Worm (Caenorhabditis elegans): ENCODE measurements around the gene parp-2.
A peak's percentile ranks its signal among the peaks of the same experiment; 100 is the strongest.

parp-2 gene

DNA sequence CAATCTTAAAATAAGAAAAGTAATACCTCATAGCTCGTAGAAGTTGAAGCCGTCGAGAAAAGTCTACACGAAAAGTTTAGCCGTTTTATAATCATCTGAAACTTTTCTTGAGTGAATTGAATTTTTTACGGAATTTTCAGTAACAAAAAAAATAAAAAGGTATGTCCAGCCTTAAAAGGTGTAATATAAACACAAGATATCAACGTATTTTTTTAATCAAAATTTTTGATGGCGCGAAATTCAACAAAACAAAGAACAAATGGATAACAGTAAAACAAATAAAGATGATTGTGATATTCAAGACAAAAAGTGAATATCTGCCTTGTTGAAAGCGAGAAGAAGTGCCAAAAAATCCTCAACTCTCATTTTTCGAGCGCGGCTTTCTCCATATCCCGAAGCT lies 3.2 kb upstream of the parp-2 start, which contains the start of gene eral-1:
eral-1 (minus strand) TSS at position 101 of the 400 bp plus-strand sequence.
- TF ChIP-seq pha-4 (tag; optimal IDR thresholded peaks at IDR 0.05) (no peak), nfya-1 (tag; optimal IDR thresholded peaks at IDR 0.05) (no peak), unc-86 (tag; optimal IDR thresholded peaks at IDR 0.05) (no peak), tbx-7 (tag; optimal IDR thresholded peaks at IDR 0.05) (no peak), C38D4.7 (GFP tag; optimal IDR thresholded peaks at IDR 0.05) (no peak), pat-9 (tag; optimal IDR thresholded peaks at IDR 0.05) (no peak), ref-2 (tag; optimal IDR thresholded peaks at IDR 0.05) (no peak), sox-4 (tag; optimal IDR thresholded peaks at IDR 0.05) (no peak), ceh-2 (tag; optimal IDR thresholded peaks at IDR 0.05) (no peak), pag-3 (tag; optimal IDR thresholded peaks at IDR 0.05; ENCODE audit: borderline replicate concordance) (no peak), T23F11.4 (GFP tag; optimal IDR thresholded peaks at IDR 0.05) (no peak), ceh-30 (tag; optimal IDR thresholded peaks at IDR 0.05) (no peak), lim-6 (tag; optimal IDR thresholded peaks at IDR 0.05) (no peak)

DNA sequence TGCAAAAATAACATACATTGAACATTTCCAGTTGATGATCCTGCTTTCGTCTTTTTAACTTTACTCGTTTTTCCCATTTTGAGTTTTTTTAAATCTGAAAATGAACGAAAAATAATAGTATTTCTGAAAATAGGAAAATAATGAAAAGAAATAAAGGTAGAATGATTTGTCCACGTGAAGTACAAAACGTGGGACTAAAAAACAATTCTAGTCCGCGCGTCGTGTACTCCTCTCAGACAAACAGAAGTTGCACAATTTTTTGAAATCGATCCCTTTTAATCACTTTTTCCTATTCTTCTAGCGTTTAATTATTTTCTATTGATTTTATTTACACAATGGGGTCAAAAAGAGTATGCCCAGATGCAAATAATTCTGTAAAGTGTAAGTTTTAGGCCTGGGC lies 1.8 kb upstream of the parp-2 start, which contains the start of the genes E02H1.1 and tag-124:
E02H1.1 (minus strand) TSS at position 94 of the 400 bp plus-strand sequence.
tag-124 (plus strand) TSS at position 222 of the 400 bp plus-strand sequence.
- TF ChIP-seq ceh-34 (tag; optimal IDR thresholded peaks at IDR 0.05) (peak; percentile 18), elt-2 (tag; optimal IDR thresholded peaks at IDR 0.05) (peak; percentile 56), ets-4 (tag; optimal IDR thresholded peaks at IDR 0.05) (peak; percentile 89), C38D4.7 (GFP tag; optimal IDR thresholded peaks at IDR 0.05) (no peak), ceh-6 (GFP tag; optimal IDR thresholded peaks at IDR 0.05) (no peak), pqm-1 (tag; optimal IDR thresholded peaks at IDR 0.05) (no peak), ttx-3 (tag; optimal IDR thresholded peaks at IDR 0.05) (no peak), ceh-31 (tag; optimal IDR thresholded peaks at IDR 0.05) (peak; percentile 92), F13H6.1 (tag; optimal IDR thresholded peaks at IDR 0.05) (peak; percentile 52), tbx-2 (tag; optimal IDR thresholded peaks at IDR 0.05) (peak; percentile 71), dve-1 (tag; optimal IDR thresholded peaks at IDR 0.05) (no peak), unc-42 (tag; optimal IDR thresholded peaks at IDR 0.05) (peak; percentile 13), hlh-6 (tag; optimal IDR thresholded peaks at IDR 0.05) (peak; percentile 74), pag-3 (tag; optimal IDR thresholded peaks at IDR 0.05; ENCODE audit: borderline replicate concordance) (no peak), hlh-15 (tag; optimal IDR thresholded peaks at IDR 0.05) (no peak), fkh-6 (tag; optimal IDR thresholded peaks at IDR 0.05) (peak; percentile 45), pros-1 (tag; optimal IDR thresholded peaks at IDR 0.05) (no peak), sdc-2 (tag; optimal IDR thresholded peaks at IDR 0.05) (peak; percentile 32), hlh-8 (tag; optimal IDR thresholded peaks at IDR 0.05) (peak; percentile 60), nfya-1 (tag; optimal IDR thresholded peaks at IDR 0.05) (peak; percentile 1), K09A11.1 (tag; optimal IDR thresholded peaks at IDR 0.05; ENCODE audit: insufficient read depth) (no peak), C08G9.2 (tag; optimal IDR thresholded peaks at IDR 0.05) (peak; percentile 93), rnt-1 (tag; optimal IDR thresholded peaks at IDR 0.05) (peak; percentile 58), tbx-7 (tag; optimal IDR thresholded peaks at IDR 0.05) (peak; percentile 92), ahr-1 (tag; optimal IDR thresholded peaks at IDR 0.05) (peak; percentile 48), ceh-2 (tag; optimal IDR thresholded peaks at IDR 0.05) (peak; percentile 93), ceh-14 (tag; optimal IDR thresholded peaks at IDR 0.05) (no peak), zip-5 (tag; optimal IDR thresholded peaks at IDR 0.05) (peak; percentile 78), mec-3 (tag; optimal IDR thresholded peaks at IDR 0.05; ENCODE audit: borderline replicate concordance) (peak; percentile 30), ceh-30 (tag; optimal IDR thresholded peaks at IDR 0.05) (no peak), eyg-1 (tag; optimal IDR thresholded peaks at IDR 0.05) (peak; percentile 1), fax-1 (tag; optimal IDR thresholded peaks at IDR 0.05) (peak; percentile 27), Y22D7AL.16 (tag; optimal IDR thresholded peaks at IDR 0.05) (no peak), ref-2 (tag; optimal IDR thresholded peaks at IDR 0.05) (peak; percentile 81)

DNA sequence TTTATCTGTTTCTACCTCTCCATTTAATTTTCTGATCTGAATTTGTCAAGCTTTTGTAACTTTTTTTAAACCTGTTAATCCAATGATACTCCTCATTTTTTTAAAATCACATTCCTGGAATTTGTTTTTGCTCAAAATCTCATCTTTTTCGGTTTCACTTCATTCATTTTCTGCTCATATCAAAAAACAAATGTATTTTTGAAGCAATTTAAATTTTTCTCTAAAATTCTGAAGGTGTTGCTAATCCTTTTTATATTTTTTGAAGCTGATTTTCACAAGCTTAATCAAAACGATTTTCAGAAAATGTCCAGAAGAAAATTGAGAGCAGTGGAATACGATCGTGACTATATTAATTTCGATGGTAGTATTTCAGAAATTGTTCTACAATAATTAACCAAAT lies 2.1 kb downstream of the parp-2 start, which contains the start of gene E02H1.5:
E02H1.5 (plus strand) TSS at position 301 of the 400 bp plus-strand sequence.
- TF ChIP-seq elt-2 (tag; optimal IDR thresholded peaks at IDR 0.05) (no peak), sox-2 (GFP tag; IDR thresholded peaks at IDR 0.05) (no peak), npax-4 (tag; optimal IDR thresholded peaks at IDR 0.05) (no peak), tbx-7 (tag; optimal IDR thresholded peaks at IDR 0.05) (no peak), K09A11.1 (tag; optimal IDR thresholded peaks at IDR 0.05; ENCODE audit: insufficient read depth) (no peak)
